Worm (Caenorhabditis elegans) whole organism, early embryonic: ENCODE data around the gene npr-24.
"Not testable (repeated sequence)": the region's sequence is repeated elsewhere in the genome, so short reads cannot be mapped to it uniquely, and the experiment has no call there.

ENCODE experiments used
- aly-1 ChIP-seq: sonication (generic microtip); optimal IDR thresholded peaks from 2 replicates; lab custom pipeline; 2016; ENCODE audit warnings: missing genetic modification characterization, missing compliant biosample characterization
- ama-1 ChIP-seq: fragments of 150-350 bp; optimal IDR thresholded peaks from 2 replicates; lab custom pipeline; 2014
- ceh-13 ChIP-seq: fragments of 200-800 bp; sonication (Bioruptor generic); optimal IDR thresholded peaks from 2 replicates; lab custom pipeline; 2018; ENCODE audit warnings: mild to moderate bottlenecking, missing genetic modification characterization, missing compliant biosample characterization
- ceh-36 ChIP-seq: sonication (generic microtip); optimal IDR thresholded peaks from 2 replicates; lab custom pipeline; 2016; ENCODE audit warnings: missing genetic modification characterization, inconsistent platforms, missing compliant biosample characterization
- ets-7 ChIP-seq: sonication (generic microtip); optimal IDR thresholded peaks from 2 replicates; lab custom pipeline; 2016; ENCODE audit warnings: missing genotype, missing genetic modification characterization, missing compliant biosample characterization
- hmbx-1 ChIP-seq: sonication (generic microtip); optimal IDR thresholded peaks from 2 replicates; lab custom pipeline; 2016; ENCODE audit warnings: mild to moderate bottlenecking, missing genetic modification characterization, missing compliant biosample characterization
- hmg-4 ChIP-seq: fragments of 200-800 bp; sonication (Bioruptor generic); optimal IDR thresholded peaks from 2 replicates; lab custom pipeline; 2018; ENCODE audit warnings: mild to moderate bottlenecking, missing genetic modification characterization, missing compliant biosample characterization
- pes-1 ChIP-seq: fragments of 200-800 bp; sonication (Bioruptor generic); IDR thresholded peaks from 2 replicates; pipeline ENCODE4 v1.3.6; 2022; ENCODE audit warnings: missing genetic modification reagents, missing genetic modification characterization, missing compliant biosample characterization
- scrt-1 ChIP-seq: fragments of 200-800 bp; sonication (Bioruptor generic); IDR thresholded peaks from 2 replicates; pipeline ENCODE4 v1.3.6; 2022; ENCODE audit warnings: missing genetic modification characterization, missing compliant biosample characterization
- sea-1 ChIP-seq: fragments of 200-800 bp; sonication (Bioruptor generic); conservative IDR thresholded peaks from 2 replicates; pipeline ENCODE4 v1.3.6; 2022; ENCODE audit warnings: missing genetic modification characterization, missing compliant biosample characterization
- tbx-11 ChIP-seq: fragments of 200-800 bp; sonication (Bioruptor generic); IDR thresholded peaks from 2 replicates; pipeline ENCODE4 v1.3.6; 2022; ENCODE audit warnings: missing genetic modification characterization, missing compliant biosample characterization
- tbx-37 ChIP-seq: fragments of 200-800 bp; sonication (Bioruptor generic); conservative IDR thresholded peaks from 2 replicates; pipeline ENCODE4 v1.3.6; 2022; ENCODE audit warnings: missing genetic modification reagents, missing genetic modification characterization, missing compliant biosample characterization

ce11 chrX:17447212-17447611, 39.4 kb downstream of the npr-24 start:
- not testable (repeated sequence) for TF ChIP-seq tbx-11; sea-1 (GFP tag; lab: Robert Waterston, UW); ama-1 (lab: Kevin White, UChicago); scrt-1 (GFP tag; lab: Robert Waterston, UW); hmg-4 (GFP tag; lab: Kevin White, UChicago); ets-7 (tag; lab: Kevin White, UChicago); aly-1 (tag; lab: Kevin White, UChicago); ceh-13 (GFP tag; lab: Kevin White, UChicago); pes-1 (GFP tag; lab: Robert Waterston, UW); ceh-36 (tag; lab: Kevin White, UChicago); hmbx-1 (tag; lab: Kevin White, UChicago); tbx-37
